Fruit fly (Drosophila melanogaster) whole organism, prepupa: Measurements from ENCODE around the gene Vps26.

Source experiments
- CG10631 ChIP-seq: fragments of 200-800 bp; sonication (Bioruptor generic); optimal IDR thresholded peaks from 2 replicates; lab custom pipeline; 2016; ENCODE audit warnings: missing biosample characterization, missing genetic modification characterization
- CG10669 ChIP-seq: fragments of 200-800 bp; sonication (Bioruptor generic); optimal IDR thresholded peaks from 3 replicates; lab custom pipeline; 2018; ENCODE audit warnings: missing biosample characterization, mild to moderate bottlenecking, missing genetic modification characterization, moderate library complexity
- CG11762 ChIP-seq: fragments of 200-800 bp; sonication (Bioruptor generic); optimal IDR thresholded peaks from 3 replicates; lab custom pipeline; 2016; ENCODE audit warnings: missing biosample characterization, missing genetic modification characterization; ENCODE audit not compliant: insufficient read depth
- CG11902 ChIP-seq: fragments of 200-800 bp; sonication (Bioruptor generic); optimal IDR thresholded peaks from 3 replicates; lab custom pipeline; 2016; ENCODE audit warnings: missing biosample characterization, missing genetic modification characterization
- CG1621 ChIP-seq: fragments of 200-800 bp; sonication (Bioruptor generic); optimal IDR thresholded peaks from 3 replicates; lab custom pipeline; 2018; ENCODE audit warnings: missing biosample characterization, mild to moderate bottlenecking, missing genetic modification characterization
- CG16779 ChIP-seq: fragments of 200-800 bp; sonication (Bioruptor generic); optimal IDR thresholded peaks from 3 replicates; lab custom pipeline; 2017; ENCODE audit warnings: missing biosample characterization, mild to moderate bottlenecking, missing genetic modification characterization
- CG3032 ChIP-seq: fragments of 200-800 bp; optimal IDR thresholded peaks from 2 replicates; lab custom pipeline; 2019; ENCODE audit warnings: missing biosample characterization, mild to moderate bottlenecking, missing genetic modification characterization, moderate library complexity
- CG31627 ChIP-seq: fragments of 200-800 bp; sonication (Bioruptor generic); optimal IDR thresholded peaks from 3 replicates; lab custom pipeline; 2016; ENCODE audit warnings: missing biosample characterization, missing genetic modification characterization
- CG32006 ChIP-seq: fragments of 200-800 bp; sonication (Bioruptor generic); optimal IDR thresholded peaks from 3 replicates; lab custom pipeline; 2017; ENCODE audit warnings: missing biosample characterization, mild to moderate bottlenecking, missing genetic modification characterization
- CG34406 ChIP-seq: fragments of 200-800 bp; sonication (Bioruptor generic); optimal IDR thresholded peaks from 3 replicates; lab custom pipeline; 2016; ENCODE audit warnings: missing biosample characterization, missing genetic modification characterization
- CG3919 ChIP-seq: fragments of 200-800 bp; sonication (Bioruptor generic); optimal IDR thresholded peaks from 3 replicates; lab custom pipeline; 2016; ENCODE audit warnings: missing biosample characterization, missing genetic modification characterization
- CG4318 ChIP-seq: fragments of 200-800 bp; sonication (Bioruptor generic); optimal IDR thresholded peaks from 3 replicates; lab custom pipeline; 2017; ENCODE audit warnings: missing biosample characterization, mild to moderate bottlenecking, missing genetic modification characterization
- CG6163 ChIP-seq: fragments of 200-800 bp; sonication (Bioruptor generic); IDR thresholded peaks from 3 replicates; pipeline ENCODE4 v1.3.6; 2022; ENCODE audit warnings: missing biosample characterization, missing genetic modification characterization
- CG6276 ChIP-seq: fragments of 200-800 bp; sonication (Bioruptor generic); optimal IDR thresholded peaks from 2 replicates; lab custom pipeline; 2017; ENCODE audit warnings: missing biosample characterization, mild to moderate bottlenecking, missing genetic modification characterization
- CG6792 ChIP-seq: fragments of 200-800 bp; sonication (Bioruptor generic); optimal IDR thresholded peaks from 3 replicates; lab custom pipeline; 2016; ENCODE audit warnings: missing biosample characterization, missing genetic modification characterization
- CG6808 ChIP-seq: fragments of 200-800 bp; sonication (Bioruptor generic); optimal IDR thresholded peaks from 3 replicates; lab custom pipeline; 2017; ENCODE audit warnings: missing biosample characterization, missing genetic modification characterization, mild to moderate bottlenecking, moderate library complexity, missing genetic modification reagents
- CG6854 ChIP-seq: fragments of 200-800 bp; sonication (Bioruptor generic); optimal IDR thresholded peaks from 2 replicates; lab custom pipeline; 2017; ENCODE audit warnings: missing biosample characterization, mild to moderate bottlenecking, missing genetic modification characterization
- CG7368 ChIP-seq: fragments of 200-800 bp; sonication (Bioruptor generic); optimal IDR thresholded peaks from 3 replicates; lab custom pipeline; 2016; ENCODE audit warnings: missing biosample characterization, missing genetic modification characterization
- CG8319 ChIP-seq: fragments of 200-800 bp; sonication (Bioruptor generic); optimal IDR thresholded peaks from 3 replicates; lab custom pipeline; 2016; ENCODE audit warnings: missing biosample characterization, missing genetic modification characterization
- CG8632 ChIP-seq: fragments of 200-800 bp; sonication (Bioruptor generic); optimal IDR thresholded peaks from 3 replicates; lab custom pipeline; 2016; ENCODE audit warnings: missing biosample characterization, missing genetic modification characterization
- CG9139 ChIP-seq: fragments of 200-800 bp; sonication (Bioruptor generic); optimal IDR thresholded peaks from 3 replicates; lab custom pipeline; 2017; ENCODE audit warnings: missing biosample characterization, mild to moderate bottlenecking, missing genetic modification characterization
- Ets21C ChIP-seq: fragments of 200-800 bp; sonication (Bioruptor generic); optimal IDR thresholded peaks from 3 replicates; lab custom pipeline; 2016; ENCODE audit warnings: missing biosample characterization, missing genetic modification characterization
- Ets96B ChIP-seq: fragments of 200-800 bp; optimal IDR thresholded peaks from 2 replicates; lab custom pipeline; 2019; ENCODE audit warnings: missing biosample characterization, mild to moderate bottlenecking, missing genetic modification characterization, moderate library complexity
- Gug ChIP-seq: fragments of 200-800 bp; sonication (Bioruptor generic); IDR thresholded peaks from 2 replicates; pipeline ENCODE4 v1.3.6; 2022; ENCODE audit warnings: missing biosample characterization, missing genetic modification characterization
- Hr38 ChIP-seq: sonication (Bioruptor generic); optimal IDR thresholded peaks from 2 replicates; lab custom pipeline; 2016; ENCODE audit warnings: missing biosample characterization, missing genetic modification characterization
- Hr39 ChIP-seq: fragments of 200-800 bp; sonication (Bioruptor generic); optimal IDR thresholded peaks from 2 replicates; lab custom pipeline; 2016; ENCODE audit warnings: missing biosample characterization, missing genetic modification characterization
- Hr4 ChIP-seq: fragments of 200-800 bp; sonication (Bioruptor generic); optimal IDR thresholded peaks from 3 replicates; lab custom pipeline; 2016; ENCODE audit warnings: missing biosample characterization, missing genetic modification characterization
- Lpt ChIP-seq: fragments of 200-800 bp; sonication (Bioruptor generic); optimal IDR thresholded peaks from 3 replicates; lab custom pipeline; 2016; ENCODE audit warnings: missing biosample characterization, missing genetic modification characterization
- Sox14 ChIP-seq: fragments of 200-800 bp; sonication (Bioruptor generic); optimal IDR thresholded peaks from 3 replicates; lab custom pipeline; 2016; ENCODE audit warnings: missing biosample characterization, missing genetic modification characterization
- Sox15 ChIP-seq: fragments of 200-800 bp; sonication (Bioruptor generic); optimal IDR thresholded peaks from 3 replicates; lab custom pipeline; 2016; ENCODE audit warnings: missing biosample characterization, missing genetic modification characterization
- achi ChIP-seq: fragments of 200-800 bp; sonication (Bioruptor generic); optimal IDR thresholded peaks from 3 replicates; lab custom pipeline; 2016; ENCODE audit warnings: missing biosample characterization, missing genetic modification characterization
- acj6 ChIP-seq: fragments of 200-800 bp; sonication (Bioruptor generic); optimal IDR thresholded peaks from 3 replicates; lab custom pipeline; 2016; ENCODE audit warnings: missing biosample characterization, missing genetic modification characterization
- cyc ChIP-seq: fragments of 200-800 bp; sonication (Bioruptor generic); optimal IDR thresholded peaks from 3 replicates; lab custom pipeline; 2016; ENCODE audit warnings: missing biosample characterization, missing genetic modification characterization
- dac ChIP-seq: fragments of 200-800 bp; sonication (Bioruptor generic); optimal IDR thresholded peaks from 2 replicates; lab custom pipeline; 2017; ENCODE audit warnings: missing biosample characterization, mild to moderate bottlenecking, missing genetic modification characterization
- dsx ChIP-seq: fragments of 200-800 bp; optimal IDR thresholded peaks from 3 replicates; lab custom pipeline; 2019; ENCODE audit warnings: missing biosample characterization, mild to moderate bottlenecking, missing genetic modification characterization, moderate library complexity; ENCODE audit not compliant: poor library complexity, severe bottlenecking
- eg ChIP-seq: fragments of 200-800 bp; sonication (Bioruptor generic); IDR thresholded peaks from 3 replicates; pipeline ENCODE4 v1.3.6; 2022; ENCODE audit warnings: missing biosample characterization, missing genetic modification characterization
- esn ChIP-seq: fragments of 200-800 bp; sonication (Bioruptor generic); optimal IDR thresholded peaks from 2 replicates; lab custom pipeline; 2016; ENCODE audit warnings: missing biosample characterization, mild to moderate bottlenecking, missing genetic modification characterization, moderate library complexity
- fd85E ChIP-seq: fragments of 200-800 bp; sonication (Bioruptor generic); optimal IDR thresholded peaks from 3 replicates; lab custom pipeline; 2016; ENCODE audit warnings: missing biosample characterization, missing genetic modification characterization
- fkh ChIP-seq: fragments of 200-800 bp; sonication (Bioruptor generic); optimal IDR thresholded peaks from 3 replicates; lab custom pipeline; 2017; ENCODE audit warnings: missing biosample characterization, mild to moderate bottlenecking, missing genetic modification characterization, moderate library complexity
- lz ChIP-seq: fragments of 200-800 bp; sonication (Bioruptor generic); optimal IDR thresholded peaks from 3 replicates; lab custom pipeline; 2016; ENCODE audit warnings: missing biosample characterization, missing genetic modification characterization
- net ChIP-seq: fragments of 200-800 bp; sonication (Bioruptor generic); optimal IDR thresholded peaks from 3 replicates; lab custom pipeline; 2016; ENCODE audit warnings: missing biosample characterization, missing genetic modification characterization
- salr ChIP-seq, 2 experiments: fragments of 200-800 bp; sonication (Bioruptor generic); optimal IDR thresholded peaks; 3 replicates each; lab custom pipeline; 2016 to 2018; ENCODE audit warnings: missing biosample characterization in 2 of 2, missing genetic modification characterization in 2 of 2, mild to moderate bottlenecking in 1 of 2
- spab ChIP-seq: fragments of 200-800 bp; sonication (Bioruptor generic); optimal IDR thresholded peaks from 2 replicates; lab custom pipeline; 2017; ENCODE audit warnings: missing biosample characterization, mild to moderate bottlenecking, missing genetic modification characterization, missing genetic modification reagents
- ss ChIP-seq, 2 experiments: fragments of 200-800 bp; sonication (Bioruptor generic); optimal IDR thresholded peaks; 2 replicates in 1 of 2; 3 replicates in 1 of 2; lab custom pipeline; 2017 to 2018; ENCODE audit warnings: mild to moderate bottlenecking in 2 of 2, missing biosample characterization in 2 of 2, missing genetic modification characterization in 2 of 2, moderate library complexity in 1 of 2
- svp ChIP-seq: fragments of 200-800 bp; sonication (Bioruptor generic); peaks from one replicate; lab custom pipeline; 2016; ENCODE audit warnings: missing biosample characterization, missing genetic modification characterization
- vri ChIP-seq: fragments of 200-800 bp; sonication (Bioruptor generic); optimal IDR thresholded peaks from 3 replicates; lab custom pipeline; 2016; ENCODE audit warnings: missing biosample characterization, mild to moderate bottlenecking, missing genetic modification characterization

Vps26 gene

dm6 chrX:1824610-1824948, 49.1 kb upstream of the Vps26 start (continued):
- TF ChIP-seq dac (GFP tag; lab: Kevin White, UChicago) (no peak), CG6792 (GFP tag; lab: Kevin White, UChicago) (peak; percentile 81), CG9139 (GFP tag; lab: Kevin White, UChicago) (peak; percentile 53), CG8319 (GFP tag; lab: Kevin White, UChicago) (peak; percentile 64), lz (GFP tag; lab: Kevin White, UChicago) (peak; percentile 80), dsx (peak; percentile 57), CG11902 (peak; percentile 55), net (GFP tag; lab: Kevin White, UChicago) (peak; percentile 71), Hr4 (GFP tag; lab: Kevin White, UChicago) (peak; percentile 51), CG31627 (GFP tag; lab: Kevin White, UChicago) (peak; percentile 81), CG3919 (GFP tag; lab: Kevin White, UChicago) (peak; percentile 76), Hr39 (GFP tag; lab: Kevin White, UChicago) (peak; percentile 82), CG8632 (GFP tag; lab: Kevin White, UChicago) (peak; percentile 67), CG6276 (GFP tag; lab: Kevin White, UChicago) (peak; percentile 22), Sox15 (GFP tag; lab: Kevin White, UChicago) (peak; percentile 70), svp (peak; percentile 98), spab (peak; percentile 63)

- peak; percentile 54 for TF ChIP-seq CG34406 (GFP tag; lab: Kevin White, UChicago)
- TF ChIP-seq CG6854 (GFP tag; lab: Kevin White, UChicago): no peak
- peak; percentile 76 for TF ChIP-seq Sox14 (GFP tag; lab: Kevin White, UChicago)
- TF ChIP-seq cyc: peak; percentile 55
- peak; percentile 49 for TF ChIP-seq CG11902
- no peak for TF ChIP-seq dac (GFP tag; lab: Kevin White, UChicago)
- peak; percentile 33 for TF ChIP-seq CG6276 (GFP tag; lab: Kevin White, UChicago)
- peak; percentile 52 for TF ChIP-seq CG7368 (GFP tag; lab: Kevin White, UChicago)
- TF ChIP-seq Hr38 (GFP tag; lab: Kevin White, UChicago): no peak
- TF ChIP-seq salr (GFP tag; optimal IDR thresholded peaks at IDR 0.05; lab: Kevin White, UChicago): peak; percentile 32 to 45
- TF ChIP-seq Ets21C (GFP tag; lab: Kevin White, UChicago): peak; percentile 33
- TF ChIP-seq Lpt (GFP tag; lab: Kevin White, UChicago): no peak
- no peak for TF ChIP-seq fkh (GFP tag; lab: Kevin White, UChicago)
- peak; percentile 42 for TF ChIP-seq CG11762 (GFP tag; lab: Kevin White, UChicago)
- peak; percentile 91 for TF ChIP-seq svp
- TF ChIP-seq lz (GFP tag; lab: Kevin White, UChicago): peak; percentile 60
- peak; percentile 67 for TF ChIP-seq CG8632 (GFP tag; lab: Kevin White, UChicago)
- TF ChIP-seq Sox15 (GFP tag; lab: Kevin White, UChicago): peak; percentile 65
- 0 out of 3 replicates have a peak, but pooled peaks have one; percentile 38 for TF ChIP-seq eg (GFP tag; lab: Robert Waterston, UW)
- peak; percentile 64 for TF ChIP-seq achi
- TF ChIP-seq CG31627 (GFP tag; lab: Kevin White, UChicago): peak; percentile 65
- peak; percentile 54 for TF ChIP-seq CG6808 (GFP tag; lab: Kevin White, UChicago)
- peak; percentile 22 for TF ChIP-seq CG4318 (GFP tag; lab: Kevin White, UChicago)
- peak; percentile 9 for TF ChIP-seq dsx
- TF ChIP-seq acj6 (GFP tag; lab: Kevin White, UChicago): peak; percentile 62
- peak; percentile 63 for TF ChIP-seq CG10631
- TF ChIP-seq fd85E (GFP tag; lab: Kevin White, UChicago): no peak
- peak; percentile 33 to 69 for TF ChIP-seq ss (GFP tag; optimal IDR thresholded peaks at IDR 0.05; lab: Kevin White, UChicago)
- TF ChIP-seq esn: peak; percentile 74
- TF ChIP-seq CG32006 (GFP tag; lab: Kevin White, UChicago): peak; percentile 66
- peak; percentile 75 for TF ChIP-seq CG10669 (GFP tag; lab: Kevin White, UChicago)
- TF ChIP-seq CG1621 (tag; lab: Kevin White, UChicago): peak; percentile 49
- peak; percentile 60 for TF ChIP-seq CG8319 (GFP tag; lab: Kevin White, UChicago)
- peak; percentile 60 for TF ChIP-seq Ets96B (tag; lab: Kevin White, UChicago)
- peak; percentile 37; the same call in 1 of the 3 replicates for TF ChIP-seq CG6163
- peak; percentile 66 for TF ChIP-seq CG3032 (tag; lab: Kevin White, UChicago)
- peak; percentile 29 for TF ChIP-seq CG16779 (tag; lab: Kevin White, UChicago)
- no peak for TF ChIP-seq Gug (GFP tag; lab: Robert Waterston, UW)
- no peak for TF ChIP-seq vri (GFP tag; lab: Kevin White, UChicago)
These were observed 47.5 kb upstream of the Vps26 start for dm6 chrX:1825912-1826862.
